Fruit fly (Drosophila melanogaster) whole organism, embryonic: Measurements from ENCODE around the gene CG3335.

Source experiments
- Antp ChIP-seq: fragments of 200-800 bp; sonication (Bioruptor generic); optimal IDR thresholded peaks from 3 replicates; lab custom pipeline; 2016; ENCODE audit warnings: missing biosample characterization, missing genetic modification characterization
- B-H1 ChIP-seq: fragments of 200-800 bp; sonication (Bioruptor generic); IDR thresholded peaks from 3 replicates; pipeline ENCODE4 v1.3.6; 2022; ENCODE audit warnings: missing biosample characterization, missing genetic modification characterization
- B-H2 ChIP-seq: fragments of 200-800 bp; sonication (Bioruptor generic); optimal IDR thresholded peaks from 2 replicates; lab custom pipeline; 2018; ENCODE audit warnings: missing biosample characterization, mild to moderate bottlenecking, missing genetic modification characterization
- Bgb ChIP-seq: fragments of 200-800 bp; sonication (Bioruptor generic); IDR thresholded peaks from 2 replicates; pipeline ENCODE4 v1.3.6; 2022; ENCODE audit warnings: missing biosample characterization, missing genetic modification characterization; ENCODE audit not compliant: partially characterized antibody
- CG10267 ChIP-seq: fragments of 200-800 bp; sonication (Bioruptor generic); optimal IDR thresholded peaks from 2 replicates; lab custom pipeline; 2018; ENCODE audit warnings: missing biosample characterization, mild to moderate bottlenecking, missing genetic modification characterization, moderate library complexity
- CG11504 ChIP-seq: fragments of 200-800 bp; sonication (Bioruptor generic); optimal IDR thresholded peaks from 3 replicates; lab custom pipeline; 2019; ENCODE audit warnings: missing biosample characterization, mild to moderate bottlenecking, missing genetic modification characterization, moderate library complexity
- CG14667 ChIP-seq: fragments of 200-800 bp; sonication (Bioruptor generic); IDR thresholded peaks from 2 replicates; pipeline ENCODE4 v1.3.6; 2022; ENCODE audit warnings: missing biosample characterization, missing genetic modification characterization
- CG1529 ChIP-seq: fragments of 200-800 bp; sonication (Bioruptor generic); optimal IDR thresholded peaks from 3 replicates; lab custom pipeline; 2018; ENCODE audit warnings: missing biosample characterization, missing genetic modification characterization
- CG17802 ChIP-seq: fragments of 200-800 bp; sonication (Bioruptor generic); optimal IDR thresholded peaks from 2 replicates; lab custom pipeline; 2018; ENCODE audit warnings: missing biosample characterization, mild to moderate bottlenecking, missing genetic modification characterization, moderate library complexity
- CG18262 ChIP-seq: fragments of 200-800 bp; optimal IDR thresholded peaks from 3 replicates; lab custom pipeline; 2019; ENCODE audit warnings: missing biosample characterization, mild to moderate bottlenecking, missing genetic modification characterization, moderate library complexity
- CG2875 ChIP-seq: fragments of 200-800 bp; sonication (Bioruptor generic); optimal IDR thresholded peaks from 2 replicates; lab custom pipeline; 2017; ENCODE audit warnings: missing biosample characterization, mild to moderate bottlenecking, missing genetic modification characterization, missing genetic modification reagents
- CG2889 ChIP-seq: fragments of 200-800 bp; sonication (Bioruptor generic); IDR thresholded peaks from 3 replicates; pipeline ENCODE4 v1.3.6; 2022; ENCODE audit warnings: missing biosample characterization, missing genetic modification characterization
- CG30431 ChIP-seq: fragments of 200-800 bp; sonication (Bioruptor generic); optimal IDR thresholded peaks from 2 replicates; lab custom pipeline; 2017; ENCODE audit warnings: missing biosample characterization, missing genetic modification characterization
- CG3847 ChIP-seq: fragments of 200-800 bp; sonication (Bioruptor generic); IDR thresholded peaks from 2 replicates; pipeline ENCODE4 v1.3.6; 2022; ENCODE audit warnings: missing biosample characterization, missing genetic modification characterization
- CG4617 ChIP-seq: fragments of 200-800 bp; sonication (Bioruptor generic); optimal IDR thresholded peaks from 3 replicates; lab custom pipeline; 2016; ENCODE audit warnings: missing biosample characterization, missing genetic modification characterization, borderline replicate concordance
- CG6683 ChIP-seq: fragments of 200-800 bp; sonication (Bioruptor generic); optimal IDR thresholded peaks from 2 replicates; lab custom pipeline; 2017; ENCODE audit warnings: missing biosample characterization, mild to moderate bottlenecking, missing genetic modification characterization, missing genetic modification reagents
- CG8089 ChIP-seq: fragments of 200-800 bp; sonication (Bioruptor generic); optimal IDR thresholded peaks from 3 replicates; lab custom pipeline; 2016; ENCODE audit warnings: missing biosample characterization, missing genetic modification characterization
- CG8944 ChIP-seq: fragments of 200-800 bp; sonication (Bioruptor generic); optimal IDR thresholded peaks from 3 replicates; lab custom pipeline; 2016; ENCODE audit warnings: missing biosample characterization, missing genetic modification characterization
- CkIIα-i1 ChIP-seq: fragments of 200-800 bp; sonication (Bioruptor generic); IDR thresholded peaks from 2 replicates; pipeline ENCODE4 v1.3.6; 2022; ENCODE audit warnings: missing biosample characterization, missing genetic modification characterization
- D19A ChIP-seq: fragments of 200-800 bp; optimal IDR thresholded peaks from 3 replicates; lab custom pipeline; 2019; ENCODE audit warnings: missing biosample characterization, mild to moderate bottlenecking, missing genetic modification characterization, moderate library complexity
- Dfd ChIP-seq, 2 experiments: fragments of >200 bp; optimal IDR thresholded peaks; 2 replicates each; lab custom pipeline; 2017; ENCODE audit warnings: missing biosample characterization in 2 of 2, missing genetic modification characterization in 2 of 2
- Dip2 ChIP-seq: fragments of 200-800 bp; sonication (Bioruptor generic); IDR thresholded peaks from 2 replicates; pipeline ENCODE4 v1.3.6; 2022; ENCODE audit warnings: missing biosample characterization, missing genetic modification characterization
- Gug ChIP-seq: fragments of 200-800 bp; sonication (Bioruptor generic); IDR thresholded peaks from 4 replicates; pipeline ENCODE4 v1.3.6; 2022; ENCODE audit warnings: missing biosample characterization, missing genetic modification characterization
- HLH4C ChIP-seq: fragments of 200-800 bp; sonication (Bioruptor generic); IDR thresholded peaks from 3 replicates; pipeline ENCODE4 v1.3.6; 2022; ENCODE audit warnings: missing biosample characterization, missing genetic modification characterization; ENCODE audit not compliant: partially characterized antibody
- Hr39 ChIP-seq: fragments of >200 bp; optimal IDR thresholded peaks from 2 replicates; lab custom pipeline; 2017
- Jarid2 ChIP-seq: fragments of 200-800 bp; sonication (Bioruptor generic); optimal IDR thresholded peaks from 3 replicates; lab custom pipeline; 2017; ENCODE audit warnings: mild to moderate bottlenecking, missing biosample characterization, missing genetic modification reagents, missing genetic modification characterization
- NK7.1 ChIP-seq: fragments of 200-800 bp; sonication (Bioruptor generic); optimal IDR thresholded peaks from 3 replicates; lab custom pipeline; 2016; ENCODE audit warnings: missing biosample characterization, missing genetic modification characterization
- Neu2 ChIP-seq: fragments of 200-800 bp; sonication (Bioruptor generic); optimal IDR thresholded peaks from 3 replicates; lab custom pipeline; 2016; ENCODE audit warnings: missing biosample characterization, missing genetic modification characterization, borderline replicate concordance
- NfI ChIP-seq: fragments of 200-800 bp; sonication (Bioruptor generic); optimal IDR thresholded peaks from 3 replicates; lab custom pipeline; 2018; ENCODE audit warnings: missing biosample characterization, mild to moderate bottlenecking, missing genetic modification characterization, moderate library complexity
- PHDP ChIP-seq: fragments of 200-800 bp; sonication (Bioruptor generic); optimal IDR thresholded peaks from 3 replicates; lab custom pipeline; 2018; ENCODE audit warnings: missing biosample characterization, mild to moderate bottlenecking, missing genetic modification characterization, moderate library complexity
- Ravus ChIP-seq: fragments of 200-800 bp; sonication (Bioruptor generic); IDR thresholded peaks from 2 replicates; pipeline ENCODE4 v1.3.6; 2022; ENCODE audit warnings: missing biosample characterization, missing genetic modification characterization
- Ssrp ChIP-seq: fragments of 200-800 bp; sonication (Bioruptor generic); optimal IDR thresholded peaks from 2 replicates; lab custom pipeline; 2018; ENCODE audit warnings: missing biosample characterization, mild to moderate bottlenecking, missing genetic modification characterization, moderate library complexity
- amos ChIP-seq: fragments of 200-800 bp; sonication (Bioruptor generic); IDR thresholded peaks from 2 replicates; pipeline ENCODE4 v1.3.6; 2022; ENCODE audit warnings: missing biosample characterization, missing genetic modification characterization; ENCODE audit not compliant: partially characterized antibody
- bbx ChIP-seq: fragments of 200-800 bp; sonication (Bioruptor generic); IDR thresholded peaks from 2 replicates; pipeline ENCODE4 v1.3.6; 2022; ENCODE audit warnings: missing biosample characterization, missing genetic modification characterization; ENCODE audit not compliant: partially characterized antibody
- cg ChIP-seq: fragments of 200-800 bp; sonication (Bioruptor generic); optimal IDR thresholded peaks from 3 replicates; lab custom pipeline; 2019; ENCODE audit warnings: missing biosample characterization, mild to moderate bottlenecking, missing genetic modification characterization, moderate library complexity
- chif ChIP-seq, 2 experiments: fragments of 200-800 bp; sonication (Bioruptor generic); optimal IDR thresholded peaks; 3 replicates each; lab custom pipeline; 2016; ENCODE audit warnings: missing biosample characterization in 2 of 2, missing genetic modification characterization in 2 of 2
- crc ChIP-seq: fragments of 200-800 bp; sonication (Bioruptor generic); optimal IDR thresholded peaks from 2 replicates; lab custom pipeline; 2016; ENCODE audit warnings: missing biosample characterization, missing genetic modification characterization
- esg ChIP-seq: fragments of 200-800 bp; sonication (Bioruptor generic); conservative IDR thresholded peaks from 2 replicates; pipeline ENCODE4 v1.3.6; 2022; ENCODE audit warnings: missing biosample characterization, missing genetic modification characterization
- eve ChIP-seq, 2 experiments: fragments of >200 bp; optimal IDR thresholded peaks; 2 replicates each; lab custom pipeline; 2017; ENCODE audit warnings: missing biosample characterization in 2 of 2, missing genetic modification characterization in 2 of 2
- gsb ChIP-seq: fragments of 200-800 bp; sonication (Bioruptor generic); IDR thresholded peaks from 2 replicates; pipeline ENCODE4 v1.3.6; 2022; ENCODE audit warnings: missing biosample characterization, missing genetic modification characterization
- ham ChIP-seq: fragments of 200-800 bp; sonication (Bioruptor generic); IDR thresholded peaks from 2 replicates; pipeline ENCODE4 v1.3.6; 2022; ENCODE audit warnings: missing biosample characterization, missing genetic modification characterization
- hbn ChIP-seq: fragments of 200-800 bp; sonication (Bioruptor generic); IDR thresholded peaks from 2 replicates; pipeline ENCODE4 v1.3.6; 2022; ENCODE audit warnings: missing biosample characterization, missing genetic modification characterization; ENCODE audit not compliant: partially characterized antibody
- klu ChIP-seq: fragments of 200-800 bp; sonication (Bioruptor generic); IDR thresholded peaks from 2 replicates; pipeline ENCODE4 v1.3.6; 2022; ENCODE audit warnings: missing biosample characterization, missing genetic modification characterization
- knrl ChIP-seq: fragments of 200-800 bp; sonication (Bioruptor generic); IDR thresholded peaks from 3 replicates; pipeline ENCODE4 v1.3.6; 2022; ENCODE audit warnings: missing biosample characterization, missing genetic modification characterization; ENCODE audit not compliant: partially characterized antibody
- lola ChIP-seq, 3 experiments: fragments of >200 bp in 2 of 3; fragments of 200-800 bp in 1 of 3; sonication (Bioruptor generic) in 1 of 3; optimal IDR thresholded peaks; 2 replicates each; lab custom pipeline; 2017 to 2019; ENCODE audit warnings: missing biosample characterization in 3 of 3, missing genetic modification characterization in 3 of 3, mild to moderate bottlenecking in 1 of 3, moderate library complexity in 1 of 3
- pfk ChIP-seq: fragments of 200-800 bp; sonication (Bioruptor generic); optimal IDR thresholded peaks from 2 replicates; lab custom pipeline; 2018; ENCODE audit warnings: missing biosample characterization, mild to moderate bottlenecking, missing genetic modification characterization, moderate library complexity
- sob ChIP-seq: fragments of 200-800 bp; sonication (Bioruptor generic); IDR thresholded peaks from 2 replicates; pipeline ENCODE4 v1.3.6; 2022; ENCODE audit warnings: missing biosample characterization, missing genetic modification characterization
- usp ChIP-seq: fragments of >200 bp; optimal IDR thresholded peaks from 2 replicates; lab custom pipeline; 2017; ENCODE audit warnings: missing biosample characterization, missing genetic modification characterization
- vfl ChIP-seq: fragments of 200-800 bp; sonication (Bioruptor generic); optimal IDR thresholded peaks from 2 replicates; lab custom pipeline; 2016; ENCODE audit warnings: missing biosample characterization, missing genetic modification characterization
- z ChIP-seq: fragments of 200-800 bp; sonication (Bioruptor generic); IDR thresholded peaks from 3 replicates; pipeline ENCODE4 v1.3.6; 2022; ENCODE audit warnings: missing biosample characterization, missing genetic modification characterization

Gene CG3335

DNA sequence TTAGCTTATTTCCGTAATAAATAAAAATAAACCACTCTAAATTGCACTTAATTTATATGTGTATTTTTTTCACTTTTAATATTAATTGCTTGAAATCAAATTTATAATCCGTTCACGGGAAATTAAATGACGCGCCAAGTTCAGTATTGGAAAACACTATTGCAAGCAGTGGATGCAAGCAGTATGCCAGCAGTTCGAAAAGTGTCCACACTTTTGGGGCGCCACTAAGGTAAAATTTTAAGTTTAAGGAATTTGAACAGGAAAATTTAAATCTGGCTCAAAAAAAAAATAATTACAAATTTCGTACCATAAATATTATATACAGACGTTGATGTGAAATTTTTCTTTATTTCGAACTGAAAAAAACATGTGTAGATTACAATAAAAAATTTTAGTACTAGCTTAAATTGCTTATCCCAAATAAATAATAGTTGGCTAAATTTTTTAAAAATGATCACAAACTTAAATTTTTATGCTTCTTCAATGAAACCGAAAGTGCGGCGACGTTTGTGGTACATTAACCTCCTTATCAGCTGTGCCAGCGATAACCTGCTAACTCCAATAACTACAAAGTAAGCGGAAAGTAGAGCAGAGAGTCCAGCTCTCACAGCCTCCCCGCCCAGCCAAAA, 10.0 kb upstream of the CG3335 start (continued):
- TF ChIP-seq Ssrp = no peak
- TF ChIP-seq klu (GFP tag; lab: Robert Waterston, UW) = 0 out of 2 replicates have a peak, but pooled peaks have one; percentile 32
- peak; percentile 52; the same call in 1 of the 2 replicates for TF ChIP-seq Bgb (GFP tag; lab: Robert Waterston, UW)
- TF ChIP-seq NfI (GFP tag; lab: Kevin White, UChicago) = no peak
- TF ChIP-seq hbn (GFP tag; lab: Robert Waterston, UW) = no peak
- TF ChIP-seq CG3847 = peak; percentile 75
- no peak for TF ChIP-seq CG8944 (GFP tag; lab: Kevin White, UChicago)
- TF ChIP-seq Neu2 (GFP tag; lab: Kevin White, UChicago) = no peak
- TF ChIP-seq ham (GFP tag; lab: Robert Waterston, UW) = no peak
- TF ChIP-seq eve (GFP tag; optimal IDR thresholded peaks at IDR 0.05; lab: Kevin White, UChicago) = no peak
- TF ChIP-seq Ravus (GFP tag; lab: Robert Waterston, UW) = no peak
- TF ChIP-seq amos (GFP tag; lab: Robert Waterston, UW) = peak; percentile 39; the same call in 1 of the 2 replicates
- no peak for TF ChIP-seq usp (GFP tag; lab: Kevin White, UChicago)
- TF ChIP-seq CG14667 (GFP tag; lab: Robert Waterston, UW) = no peak
- peak; percentile 51 for TF ChIP-seq Antp (GFP tag; lab: Kevin White, UChicago)
- peak; percentile 44; the same call in 1 of the 3 replicates for TF ChIP-seq knrl (GFP tag; lab: Robert Waterston, UW)
- TF ChIP-seq Dfd (GFP tag; optimal IDR thresholded peaks at IDR 0.05; lab: Kevin White, UChicago) = peak in 1 of 2 experiments; percentile 72
- no peak for TF ChIP-seq crc (GFP tag; lab: Kevin White, UChicago)
- TF ChIP-seq pfk = no peak
- no peak for TF ChIP-seq HLH4C (GFP tag; lab: Robert Waterston, UW)
- no peak for TF ChIP-seq CG2875 (GFP tag; lab: Kevin White, UChicago)
- TF ChIP-seq esg (GFP tag; lab: Robert Waterston, UW) = no peak
- peak; percentile 71 for TF ChIP-seq Gug (GFP tag; lab: Robert Waterston, UW)
- TF ChIP-seq sob (GFP tag; lab: Robert Waterston, UW) = peak; percentile 79
- no peak for TF ChIP-seq CkIIα-i1 (GFP tag; lab: Robert Waterston, UW)
- no peak for TF ChIP-seq CG8089 (GFP tag; lab: Kevin White, UChicago)
- peak; percentile 57 for TF ChIP-seq vfl (GFP tag; lab: Kevin White, UChicago)
- TF ChIP-seq CG2889 (GFP tag; lab: Robert Waterston, UW) = no peak
- TF ChIP-seq CG18262 (tag; lab: Kevin White, UChicago) = no peak
- TF ChIP-seq CG1529 (GFP tag; lab: Kevin White, UChicago) = no peak
- TF ChIP-seq Hr39 (lab: Kevin White, UChicago) = no peak
- TF ChIP-seq lola (GFP tag; optimal IDR thresholded peaks at IDR 0.05; lab: Kevin White, UChicago) = no peak
- no peak for TF ChIP-seq CG4617 (GFP tag; lab: Kevin White, UChicago)
- no peak for TF ChIP-seq bbx (GFP tag; lab: Robert Waterston, UW)
- no peak for TF ChIP-seq cg (GFP tag; lab: Kevin White, UChicago)
- TF ChIP-seq NK7.1 (GFP tag; lab: Kevin White, UChicago) = no peak
- TF ChIP-seq B-H2 (GFP tag; lab: Kevin White, UChicago) = no peak
- TF ChIP-seq Dip2 (GFP tag; lab: Robert Waterston, UW) = no peak
- TF ChIP-seq CG10267 = peak; percentile 98
- no peak for TF ChIP-seq gsb
- no peak for TF ChIP-seq B-H1 (GFP tag; lab: Robert Waterston, UW)
- TF ChIP-seq chif (GFP tag; optimal IDR thresholded peaks at IDR 0.05; lab: Kevin White, UChicago) = no peak
- no peak for TF ChIP-seq z (GFP tag; lab: Robert Waterston, UW)
- TF ChIP-seq Jarid2 = peak; percentile 14
- TF ChIP-seq CG30431 (GFP tag; lab: Kevin White, UChicago) = no peak
- no peak for TF ChIP-seq CG11504 (tag; lab: Kevin White, UChicago)
- TF ChIP-seq CG17802 = peak; percentile 44
- no peak for TF ChIP-seq D19A (tag; lab: Kevin White, UChicago)
- no peak for TF ChIP-seq PHDP (tag; lab: Kevin White, UChicago)
- TF ChIP-seq CG6683 = no peak
